Fruit fly (Drosophila melanogaster): ENCODE data around the gene Hpf1.

DNA sequence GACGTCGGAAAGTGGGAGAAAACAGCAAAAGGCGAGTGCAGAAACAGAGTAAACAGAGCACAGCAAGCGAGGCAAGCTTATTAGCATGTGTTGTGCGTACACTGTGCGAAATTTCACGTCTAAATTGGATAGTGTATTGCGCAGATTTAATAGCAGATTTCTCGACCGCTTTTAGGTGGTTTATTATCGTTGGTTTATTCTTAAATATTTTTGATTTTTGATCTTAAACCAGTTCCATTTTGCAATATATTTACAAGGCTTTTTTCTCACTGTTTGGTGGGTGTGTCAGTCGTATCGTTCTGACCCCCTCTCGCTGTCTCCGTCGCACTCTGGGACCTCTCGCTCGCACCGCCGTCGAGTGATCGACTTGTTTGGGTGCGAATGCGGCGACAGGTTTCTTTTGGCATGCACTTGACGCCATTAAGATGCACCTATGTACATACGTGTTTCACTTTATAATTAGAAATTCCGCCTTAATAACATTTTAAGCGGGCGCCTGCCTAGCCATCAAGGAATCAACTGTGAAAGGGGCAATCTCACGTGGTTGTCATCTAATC is 42.3 kb downstream of the Hpf1 start:
- TF ChIP-seq h (GFP tag; optimal IDR thresholded peaks at IDR 0.05), result peak; percentile 84
- TF ChIP-seq usp (GFP tag; optimal IDR thresholded peaks at IDR 0.05), result no peak
- TF ChIP-seq foxo (GFP tag; optimal IDR thresholded peaks at IDR 0.05), result peak in 1 of 2 experiments; percentile 82

Measured in whole organism, wandering third instar larva.